Worm (Caenorhabditis elegans) whole organism, young adult: ENCODE data around the gene dmd-8.

Source experiments
- Y53G8AR.9 ChIP-seq: fragments of 200-800 bp; sonication (Bioruptor generic); conservative IDR thresholded peaks from 2 replicates; pipeline ENCODE4 v1.3.6; 2022; ENCODE audit warnings: missing genetic modification reagents, missing genetic modification characterization, missing compliant biosample characterization
- attf-5 ChIP-seq: fragments of 200-800 bp; sonication (Bioruptor generic); optimal IDR thresholded peaks from 2 replicates; lab custom pipeline; 2018; ENCODE audit warnings: mild to moderate bottlenecking, missing genetic modification characterization, missing compliant biosample characterization
- chd-7 ChIP-seq: sonication (generic microtip); optimal IDR thresholded peaks from 2 replicates; lab custom pipeline; 2016; ENCODE audit warnings: mild to moderate bottlenecking, missing genetic modification characterization, moderate library complexity, missing compliant biosample characterization
- lag-1 ChIP-seq: fragments of 200-800 bp; sonication (Bioruptor generic); IDR thresholded peaks from 2 replicates; pipeline ENCODE4 v1.3.6; 2022; ENCODE audit warnings: missing genetic modification reagents, missing genetic modification characterization, missing compliant biosample characterization
- lsl-1 ChIP-seq: fragments of 200-800 bp; sonication (Bioruptor generic); optimal IDR thresholded peaks from 2 replicates; lab custom pipeline; 2018; ENCODE audit warnings: mild to moderate bottlenecking, missing genetic modification characterization, moderate library complexity, missing compliant biosample characterization
- nfya-1 ChIP-seq: sonication (generic microtip); optimal IDR thresholded peaks from 2 replicates; lab custom pipeline; 2017; ENCODE audit warnings: antibody characterized with exemption, missing compliant biosample characterization, missing genetic modification characterization, borderline replicate concordance; ENCODE audit not compliant: insufficient read depth
- nhr-27 ChIP-seq: fragments of 200-800 bp; sonication (Bioruptor generic); optimal IDR thresholded peaks from 2 replicates; lab custom pipeline; 2018; ENCODE audit warnings: mild to moderate bottlenecking, missing genetic modification characterization, moderate library complexity, missing compliant biosample characterization
- nhr-90 ChIP-seq: sonication (generic microtip); optimal IDR thresholded peaks from 2 replicates; lab custom pipeline; 2016; ENCODE audit warnings: missing genotype, mild to moderate bottlenecking, missing genetic modification characterization, missing compliant biosample characterization
- sea-2 ChIP-seq: fragments of 200-800 bp; sonication (Bioruptor generic); IDR thresholded peaks from 2 replicates; pipeline ENCODE4 v1.3.6; 2022; ENCODE audit warnings: missing genetic modification characterization, missing compliant biosample characterization

- TF ChIP-seq nhr-27 (tag; lab: Kevin White, UChicago) (no peak), nfya-1 (tag; lab: Kevin White, UChicago) (no peak), lsl-1 (GFP tag; lab: Kevin White, UChicago) (no peak), lag-1 (GFP tag; lab: Robert Waterston, UW) (no peak), attf-5 (GFP tag; lab: Kevin White, UChicago) (no peak), Y53G8AR.9 (GFP tag; lab: Robert Waterston, UW) (no peak), chd-7 (tag; lab: Kevin White, UChicago) (no peak), sea-2 (GFP tag; lab: Robert Waterston, UW) (no peak), nhr-90 (tag; lab: Kevin White, UChicago) (no peak)
Observed at ce11 chrV:358473-358872, 22.2 kb upstream of the dmd-8 start.
